Fruit fly (Drosophila melanogaster): ENCODE data around the gene CG11085.

DNA sequence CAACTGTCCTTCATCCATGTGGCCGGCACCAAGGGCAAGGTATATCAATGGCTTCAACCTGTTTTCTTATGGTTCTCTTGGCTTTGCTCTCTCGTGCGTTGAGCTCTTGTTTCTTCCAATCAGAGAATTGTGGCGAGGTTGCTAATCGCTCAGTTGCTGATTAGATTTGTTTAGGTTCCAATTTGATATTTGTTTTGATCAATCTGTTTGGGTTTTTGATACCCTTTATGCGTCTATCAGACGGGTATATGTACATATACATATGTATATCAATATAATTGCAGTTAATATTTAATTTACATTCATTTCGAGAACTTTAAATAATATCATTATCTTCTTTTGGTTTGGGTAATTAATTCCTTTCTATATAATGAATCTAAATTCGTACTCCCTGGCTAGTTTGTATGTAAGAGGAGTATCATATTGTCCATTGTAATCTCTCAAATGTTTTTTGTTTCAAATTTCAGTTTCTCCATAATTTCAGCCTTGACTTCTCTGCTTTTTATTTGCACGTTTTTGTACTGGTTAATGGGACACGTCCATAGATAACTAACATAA lies 2.8 kb upstream of the CG11085 start:
- TF ChIP-seq EcR (GFP tag; optimal IDR thresholded peaks at IDR 0.05) = no peak
- TF ChIP-seq gl (tag; optimal IDR thresholded peaks at IDR 0.05) = no peak
- no peak for TF ChIP-seq Pif1A (GFP tag; optimal IDR thresholded peaks at IDR 0.05)
- TF ChIP-seq Ets98B (GFP tag; IDR thresholded peaks at IDR 0.05) = no peak
- TF ChIP-seq rn (GFP tag; IDR thresholded peaks at IDR 0.05) = no peak
- TF ChIP-seq CG13204 (GFP tag; optimal IDR thresholded peaks at IDR 0.05) = no peak
- no peak for TF ChIP-seq D1 (tag; optimal IDR thresholded peaks at IDR 0.05)

Measured in whole organism, pupa.